Fruit fly (Drosophila melanogaster) whole organism, embryonic: ENCODE data around the gene CG5846.
A peak's percentile ranks its signal among the peaks of the same experiment; 100 is the strongest.

Experiments used
- ATbp ChIP-seq: fragments of 200-800 bp; sonication (Bioruptor generic); optimal IDR thresholded peaks from 2 replicates; lab custom pipeline; 2017; ENCODE audit warnings: missing biosample characterization, mild to moderate bottlenecking, missing genetic modification characterization, missing genetic modification reagents
- CG10543 ChIP-seq: fragments of 200-800 bp; sonication (Bioruptor generic); optimal IDR thresholded peaks from 3 replicates; lab custom pipeline; 2017; ENCODE audit warnings: missing biosample characterization, mild to moderate bottlenecking, missing genetic modification characterization, moderate library complexity
- CG11456 ChIP-seq: fragments of 200-800 bp; sonication (Bioruptor generic); IDR thresholded peaks from 3 replicates; pipeline ENCODE4 v1.3.6; 2022; ENCODE audit warnings: missing biosample characterization, missing genetic modification characterization
- CG12071 ChIP-seq: fragments of 200-800 bp; sonication (Bioruptor generic); optimal IDR thresholded peaks from 3 replicates; lab custom pipeline; 2018; ENCODE audit warnings: missing biosample characterization, mild to moderate bottlenecking, missing genetic modification characterization
- CG15601 ChIP-seq: fragments of 200-800 bp; sonication (Bioruptor generic); optimal IDR thresholded peaks from 3 replicates; lab custom pipeline; 2019; ENCODE audit warnings: missing biosample characterization, mild to moderate bottlenecking, missing genetic modification characterization, moderate library complexity
- CG4282 ChIP-seq: fragments of 200-800 bp; sonication (Bioruptor generic); optimal IDR thresholded peaks from 2 replicates; lab custom pipeline; 2016; ENCODE audit warnings: missing biosample characterization, missing genetic modification characterization
- CG7357 ChIP-seq: fragments of 200-800 bp; sonication (Bioruptor generic); IDR thresholded peaks from 3 replicates; pipeline ENCODE4 v1.3.6; 2022; ENCODE audit warnings: missing biosample characterization, missing genetic modification characterization
- CG8924 ChIP-seq: fragments of 200-800 bp; optimal IDR thresholded peaks from 3 replicates; lab custom pipeline; 2019; ENCODE audit warnings: missing biosample characterization, mild to moderate bottlenecking, missing genetic modification characterization, moderate library complexity
- CG9797 ChIP-seq: fragments of 200-800 bp; sonication (Bioruptor generic); optimal IDR thresholded peaks from 3 replicates; lab custom pipeline; 2018; ENCODE audit warnings: missing biosample characterization, mild to moderate bottlenecking, missing genetic modification characterization
- Chrac-16 ChIP-seq: fragments of 200-800 bp; sonication (Bioruptor generic); optimal IDR thresholded peaks from 3 replicates; lab custom pipeline; 2016; ENCODE audit warnings: missing biosample characterization, missing genetic modification characterization
- CkIIα-i1 ChIP-seq: fragments of 200-800 bp; sonication (Bioruptor generic); IDR thresholded peaks from 2 replicates; pipeline ENCODE4 v1.3.6; 2022; ENCODE audit warnings: missing biosample characterization, missing genetic modification characterization
- Deaf1 ChIP-seq: fragments of 200-800 bp; optimal IDR thresholded peaks from 3 replicates; lab custom pipeline; 2019; ENCODE audit warnings: missing biosample characterization, mild to moderate bottlenecking, missing genetic modification characterization, moderate library complexity
- Dek ChIP-seq: fragments of 200-800 bp; sonication (Bioruptor generic); optimal IDR thresholded peaks from 3 replicates; lab custom pipeline; 2019; ENCODE audit warnings: missing biosample characterization, mild to moderate bottlenecking, missing genetic modification characterization, moderate library complexity
- Dfd ChIP-seq, 2 experiments: fragments of >200 bp; optimal IDR thresholded peaks; 2 replicates each; lab custom pipeline; 2017; ENCODE audit warnings: missing biosample characterization in 2 of 2, missing genetic modification characterization in 2 of 2
- Dip3 ChIP-seq: fragments of 200-800 bp; sonication (Bioruptor generic); optimal IDR thresholded peaks from 3 replicates; lab custom pipeline; 2016; ENCODE audit warnings: missing biosample characterization, missing genetic modification characterization
- Dref ChIP-seq: fragments of 200-800 bp; sonication (Bioruptor generic); IDR thresholded peaks from 2 replicates; pipeline ENCODE4 v1.3.6; 2022; ENCODE audit warnings: missing biosample characterization, missing genetic modification characterization
- ERR ChIP-seq: fragments of 200-800 bp; sonication (Bioruptor generic); optimal IDR thresholded peaks from 2 replicates; lab custom pipeline; 2016; ENCODE audit warnings: missing biosample characterization, missing genetic modification characterization
- HHEX ChIP-seq: fragments of 200-800 bp; sonication (Bioruptor generic); optimal IDR thresholded peaks from 3 replicates; lab custom pipeline; 2017; ENCODE audit warnings: missing biosample characterization, mild to moderate bottlenecking, missing genetic modification characterization, missing genetic modification reagents
- HLH54F ChIP-seq: fragments of 200-800 bp; sonication (Bioruptor generic); optimal IDR thresholded peaks from 3 replicates; lab custom pipeline; 2016; ENCODE audit warnings: missing biosample characterization, missing genetic modification characterization
- Hand ChIP-seq: fragments of 200-800 bp; sonication (Bioruptor generic); optimal IDR thresholded peaks from 2 replicates; lab custom pipeline; 2017; ENCODE audit warnings: mild to moderate bottlenecking, missing biosample characterization, missing genetic modification reagents, missing genetic modification characterization
- Hr78 ChIP-seq, 2 experiments: fragments of 200-800 bp in 1 of 2; fragments of >200 bp in 1 of 2; sonication (Bioruptor generic) in 1 of 2; optimal IDR thresholded peaks; 2 replicates each; lab custom pipeline; 2017 to 2019; ENCODE audit warnings: missing biosample characterization in 2 of 2, missing genetic modification characterization in 2 of 2, mild to moderate bottlenecking in 1 of 2, moderate library complexity in 1 of 2
- Lhr ChIP-seq: fragments of 200-800 bp; sonication (Bioruptor generic); optimal IDR thresholded peaks from 3 replicates; lab custom pipeline; 2017; ENCODE audit warnings: mild to moderate bottlenecking, missing biosample characterization, missing genetic modification reagents, missing genetic modification characterization
- Lim3 ChIP-seq: fragments of 200-800 bp; sonication (Bioruptor generic); IDR thresholded peaks from 2 replicates; pipeline ENCODE4 v1.3.6; 2022; ENCODE audit warnings: missing biosample characterization, missing genetic modification characterization
- NFAT ChIP-seq: fragments of 200-800 bp; sonication (Bioruptor generic); IDR thresholded peaks from 2 replicates; pipeline ENCODE4 v1.3.6; 2022; ENCODE audit warnings: missing biosample characterization, missing genetic modification characterization
- Neu2 ChIP-seq: fragments of 200-800 bp; sonication (Bioruptor generic); optimal IDR thresholded peaks from 3 replicates; lab custom pipeline; 2016; ENCODE audit warnings: missing biosample characterization, missing genetic modification characterization, borderline replicate concordance
- Pdp1 ChIP-seq, 2 experiments: fragments of 200-800 bp; sonication (Bioruptor generic); optimal IDR thresholded peaks; 3 replicates each; lab custom pipeline; 2016; ENCODE audit warnings: missing biosample characterization in 2 of 2, missing genetic modification characterization in 2 of 2, mild to moderate bottlenecking in 1 of 2, moderate library complexity in 1 of 2
- Side ChIP-seq: fragments of 200-800 bp; sonication (Bioruptor generic); optimal IDR thresholded peaks from 2 replicates; lab custom pipeline; 2016; ENCODE audit warnings: missing biosample characterization, missing genetic modification characterization
- Sin3A ChIP-seq: fragments of >200 bp; optimal IDR thresholded peaks from 2 replicates; lab custom pipeline; 2018
- Tbp ChIP-seq: fragments of >200 bp; optimal IDR thresholded peaks from 2 replicates; lab custom pipeline; 2018; ENCODE audit warnings: missing biosample characterization, missing genetic modification characterization
- az2 ChIP-seq: fragments of 200-800 bp; sonication (Bioruptor generic); optimal IDR thresholded peaks from 3 replicates; lab custom pipeline; 2016; ENCODE audit warnings: missing biosample characterization, missing genetic modification characterization
- br ChIP-seq: fragments of >200 bp; optimal IDR thresholded peaks from 2 replicates; lab custom pipeline; 2017
- bsh ChIP-seq, 2 experiments: fragments of 200-800 bp; sonication (Bioruptor generic); optimal IDR thresholded peaks; 2 replicates each; lab custom pipeline; 2017 to 2018; ENCODE audit warnings: mild to moderate bottlenecking in 2 of 2, missing biosample characterization in 2 of 2, missing genetic modification characterization in 2 of 2, moderate library complexity in 1 of 2
- crc ChIP-seq: fragments of 200-800 bp; sonication (Bioruptor generic); optimal IDR thresholded peaks from 2 replicates; lab custom pipeline; 2016; ENCODE audit warnings: missing biosample characterization, missing genetic modification characterization
- cwo ChIP-seq: fragments of 200-800 bp; sonication (Bioruptor generic); optimal IDR thresholded peaks from 3 replicates; lab custom pipeline; 2017; ENCODE audit warnings: missing biosample characterization, missing genetic modification characterization, mild to moderate bottlenecking, moderate library complexity, missing genetic modification reagents
- dmrt11E ChIP-seq: fragments of 200-800 bp; sonication (Bioruptor generic); optimal IDR thresholded peaks from 3 replicates; lab custom pipeline; 2018; ENCODE audit warnings: missing biosample characterization, mild to moderate bottlenecking, missing genetic modification characterization, moderate library complexity
- fd3F ChIP-seq: fragments of 200-800 bp; sonication (Bioruptor generic); optimal IDR thresholded peaks from 2 replicates; lab custom pipeline; 2018; ENCODE audit warnings: missing biosample characterization, mild to moderate bottlenecking, missing genetic modification characterization, moderate library complexity
- gcm ChIP-seq: fragments of 200-800 bp; sonication (Bioruptor generic); optimal IDR thresholded peaks from 2 replicates; lab custom pipeline; 2019; ENCODE audit warnings: missing biosample characterization, mild to moderate bottlenecking, missing genetic modification characterization, moderate library complexity
- gem ChIP-seq: fragments of 200-800 bp; sonication (Bioruptor generic); optimal IDR thresholded peaks from 2 replicates; lab custom pipeline; 2019; ENCODE audit warnings: missing biosample characterization, mild to moderate bottlenecking, missing genetic modification characterization, moderate library complexity
- insv ChIP-seq, 2 experiments: fragments of 200-800 bp; sonication (Bioruptor generic); optimal IDR thresholded peaks; 3 replicates each; lab custom pipeline; 2016 to 2018; ENCODE audit warnings: missing biosample characterization in 2 of 2, missing genetic modification characterization in 2 of 2
- inv ChIP-seq: fragments of 200-800 bp; sonication (Bioruptor generic); IDR thresholded peaks from 2 replicates; pipeline ENCODE4 v1.3.6; 2022; ENCODE audit warnings: missing biosample characterization, missing genetic modification characterization; ENCODE audit not compliant: partially characterized antibody
- jing ChIP-seq: fragments of 200-800 bp; sonication (Bioruptor generic); optimal IDR thresholded peaks from 2 replicates; lab custom pipeline; 2018; ENCODE audit warnings: missing biosample characterization, mild to moderate bottlenecking, missing genetic modification characterization
- luna ChIP-seq: fragments of 200-800 bp; sonication (Bioruptor generic); optimal IDR thresholded peaks from 2 replicates; lab custom pipeline; 2016; ENCODE audit warnings: missing biosample characterization, missing genetic modification characterization
- mam ChIP-seq: fragments of 200-800 bp; sonication (Bioruptor generic); optimal IDR thresholded peaks from 3 replicates; lab custom pipeline; 2016; ENCODE audit warnings: missing biosample characterization, missing genetic modification characterization
- nau ChIP-seq: fragments of 200-800 bp; sonication (Bioruptor generic); optimal IDR thresholded peaks from 3 replicates; lab custom pipeline; 2017; ENCODE audit warnings: missing biosample characterization, mild to moderate bottlenecking, missing genetic modification characterization, missing genetic modification reagents
- nerfin-2 ChIP-seq: fragments of 200-800 bp; sonication (Bioruptor generic); IDR thresholded peaks from 2 replicates; pipeline ENCODE4 v1.3.6; 2022; ENCODE audit warnings: missing biosample characterization, missing genetic modification characterization; ENCODE audit not compliant: partially characterized antibody
- otp ChIP-seq: fragments of 200-800 bp; sonication (Bioruptor generic); IDR thresholded peaks from 3 replicates; pipeline ENCODE4, ENCODE4 v1.3.6; 2022; ENCODE audit warnings: missing biosample characterization, missing genetic modification characterization
- pb ChIP-seq: fragments of 200-800 bp; sonication (Bioruptor generic); optimal IDR thresholded peaks from 3 replicates; lab custom pipeline; 2016; ENCODE audit warnings: missing biosample characterization, missing genetic modification characterization
- peb ChIP-seq: fragments of 200-800 bp; sonication (Bioruptor generic); IDR thresholded peaks from 2 replicates; pipeline ENCODE4 v1.3.6; 2022; ENCODE audit warnings: missing biosample characterization, missing genetic modification characterization
- rib ChIP-seq: fragments of 200-800 bp; sonication (Bioruptor generic); IDR thresholded peaks from 2 replicates; pipeline ENCODE4 v1.3.6; 2022; ENCODE audit warnings: missing biosample characterization, missing genetic modification characterization
- sima ChIP-seq: fragments of 200-800 bp; sonication (Bioruptor generic); optimal IDR thresholded peaks from 2 replicates; lab custom pipeline; 2016; ENCODE audit warnings: missing biosample characterization, missing genetic modification characterization
- yki ChIP-seq: fragments of >200 bp; optimal IDR thresholded peaks from 3 replicates; lab custom pipeline; 2018

Gene CG5846

DNA sequence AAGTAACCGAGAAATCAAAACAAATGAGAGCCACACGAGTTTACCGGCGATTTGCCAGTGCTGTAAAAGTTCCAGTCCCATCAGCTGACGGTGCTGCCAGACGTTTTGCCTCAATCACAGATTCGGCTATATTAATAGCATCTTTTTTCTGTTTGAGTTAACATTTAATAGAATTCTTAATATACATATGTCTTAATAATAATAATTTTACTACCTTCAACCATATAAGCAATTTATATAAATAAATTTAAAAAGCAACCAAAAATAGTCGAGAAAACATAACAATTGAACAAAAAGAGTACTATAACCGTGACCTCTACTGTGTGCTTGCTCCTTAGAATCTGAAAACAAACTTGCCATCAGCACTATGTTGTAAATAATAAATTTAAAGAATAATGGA lies 2.9 kb downstream of the CG5846 start, which contains the start of the genes CG13126 and CG4709 (continued):
- no peak for TF ChIP-seq nerfin-2 (GFP tag; lab: Robert Waterston, UW)
- TF ChIP-seq Dek (tag; lab: Kevin White, UChicago): peak; percentile 92
- peak; percentile 85 for TF ChIP-seq nau
- no peak for TF ChIP-seq inv (GFP tag; lab: Robert Waterston, UW)
- TF ChIP-seq CG10543 (GFP tag; lab: Kevin White, UChicago): peak; percentile 63
- peak; percentile 93 for TF ChIP-seq gcm (GFP tag; lab: Kevin White, UChicago)
- peak; percentile 90 for TF ChIP-seq CG15601 (tag; lab: Kevin White, UChicago)
- TF ChIP-seq rib (GFP tag; lab: Robert Waterston, UW): peak; percentile 71; the same call in 1 of the 2 replicates
- TF ChIP-seq bsh (GFP tag; optimal IDR thresholded peaks at IDR 0.05; lab: Kevin White, UChicago): peak; percentile 63 to 92
- peak; percentile 73 for TF ChIP-seq Deaf1 (tag; lab: Kevin White, UChicago)
- peak; percentile 33; the same call in 1 of the 2 replicates for TF ChIP-seq Dref (GFP tag; lab: Robert Waterston, UW)
- TF ChIP-seq HLH54F: peak; percentile 6
- TF ChIP-seq Hr78 (GFP tag; optimal IDR thresholded peaks at IDR 0.05; lab: Kevin White, UChicago): peak in 1 of 2 experiments; percentile 83
- TF ChIP-seq jing (GFP tag; lab: Kevin White, UChicago): peak; percentile 41
- TF ChIP-seq fd3F: peak; percentile 83
- peak; percentile 85 for TF ChIP-seq Chrac-16 (GFP tag; lab: Kevin White, UChicago)
- TF ChIP-seq Pdp1 (GFP tag; optimal IDR thresholded peaks at IDR 0.05; lab: Kevin White, UChicago): peak; percentile 25 to 71
- TF ChIP-seq crc (GFP tag; lab: Kevin White, UChicago): no peak
- peak; percentile 94 for TF ChIP-seq dmrt11E (tag; lab: Kevin White, UChicago)
- TF ChIP-seq Lim3: peak; percentile 50; the same call in 1 of the 2 replicates
- TF ChIP-seq Hand (GFP tag; lab: Kevin White, UChicago): peak; percentile 69
- TF ChIP-seq gem: peak; percentile 96
- TF ChIP-seq br (lab: Kevin White, UChicago): no peak
- peak; percentile 46 for TF ChIP-seq mam
- TF ChIP-seq cwo (GFP tag; lab: Kevin White, UChicago): peak; percentile 88
- peak; percentile 92 for TF ChIP-seq az2
- TF ChIP-seq Dfd (GFP tag; optimal IDR thresholded peaks at IDR 0.05; lab: Kevin White, UChicago): no peak
- TF ChIP-seq Lhr (GFP tag; lab: Kevin White, UChicago): peak; percentile 79
- TF ChIP-seq CkIIα-i1 (GFP tag; lab: Robert Waterston, UW): no peak
- TF ChIP-seq Side (GFP tag; lab: Kevin White, UChicago): peak; percentile 28
- peak; percentile 92 for TF ChIP-seq HHEX (GFP tag; lab: Kevin White, UChicago)
- no peak for TF ChIP-seq Neu2 (GFP tag; lab: Kevin White, UChicago)
- TF ChIP-seq peb (GFP tag; lab: Robert Waterston, UW): peak; percentile 78
- peak; percentile 43 for TF ChIP-seq CG9797 (GFP tag; lab: Kevin White, UChicago)
- TF ChIP-seq ERR (GFP tag; lab: Kevin White, UChicago): no peak
- TF ChIP-seq CG4282 (GFP tag; lab: Kevin White, UChicago): no peak
- peak; percentile 18 for TF ChIP-seq Sin3A (lab: Kevin White, UChicago)
- peak in 1 of 2 experiments; percentile 45 for TF ChIP-seq insv (GFP tag; optimal IDR thresholded peaks at IDR 0.05; lab: Kevin White, UChicago)
- TF ChIP-seq CG11456 (GFP tag; lab: Robert Waterston, UW): peak; percentile 83
- no peak for TF ChIP-seq sima
- TF ChIP-seq CG8924: peak; percentile 94
- TF ChIP-seq ATbp (GFP tag; lab: Kevin White, UChicago): peak; percentile 82
- TF ChIP-seq otp (GFP tag; lab: Robert Waterston, UW): peak; percentile 77; the same call in 2 of the 3 replicates
- peak; percentile 71; the same call in 1 of the 2 replicates for TF ChIP-seq NFAT (GFP tag; lab: Robert Waterston, UW)
- no peak for TF ChIP-seq pb (GFP tag; lab: Kevin White, UChicago)
- peak; percentile 29 for TF ChIP-seq CG12071 (GFP tag; lab: Kevin White, UChicago)
- no peak for TF ChIP-seq luna
- TF ChIP-seq yki: no peak
- peak; percentile 52 for TF ChIP-seq Dip3
- peak; percentile 80 for TF ChIP-seq CG7357
- no peak for TF ChIP-seq Tbp (GFP tag; lab: Kevin White, UChicago)
